Worm (Caenorhabditis elegans) whole organism, late embryonic: ENCODE results near the gene fipr-1.

Source experiments
- C08G9.2 ChIP-seq: sonication (generic microtip); optimal IDR thresholded peaks from 2 replicates; lab custom pipeline; 2016; ENCODE audit warnings: mild to moderate bottlenecking, missing genetic modification characterization, moderate library complexity, missing compliant biosample characterization
- F13H6.1 ChIP-seq: sonication (generic microtip); optimal IDR thresholded peaks from 2 replicates; lab custom pipeline; 2016; ENCODE audit warnings: missing genetic modification characterization, missing compliant biosample characterization
- K02D7.2 ChIP-seq: sonication (generic microtip); optimal IDR thresholded peaks from 2 replicates; lab custom pipeline; 2017; ENCODE audit warnings: mild to moderate bottlenecking, missing genetic modification characterization, missing compliant biosample characterization
- K09A11.1 ChIP-seq: sonication (generic microtip); optimal IDR thresholded peaks from 2 replicates; lab custom pipeline; 2017; ENCODE audit warnings: antibody characterized with exemption, mild to moderate bottlenecking, missing genetic modification characterization, missing compliant biosample characterization; ENCODE audit not compliant: insufficient read depth
- T23F11.4 ChIP-seq: fragments of 200-800 bp; sonication (Bioruptor generic); optimal IDR thresholded peaks from 2 replicates; lab custom pipeline; 2018; ENCODE audit warnings: mild to moderate bottlenecking, missing genetic modification characterization, missing compliant biosample characterization
- ama-1 ChIP-seq: fragments of 150-350 bp; optimal IDR thresholded peaks from 2 replicates; lab custom pipeline; 2014
- ceh-14 ChIP-seq: sonication (generic microtip); optimal IDR thresholded peaks from 2 replicates; lab custom pipeline; 2016; ENCODE audit warnings: missing genotype, missing genetic modification characterization, missing compliant biosample characterization
- ceh-18 ChIP-seq: sonication (generic microtip); optimal IDR thresholded peaks from 2 replicates; lab custom pipeline; 2016; ENCODE audit warnings: missing genetic modification characterization, missing compliant biosample characterization
- ceh-19 ChIP-seq: fragments of 200-800 bp; sonication (Bioruptor generic); optimal IDR thresholded peaks from 2 replicates; lab custom pipeline; 2018; ENCODE audit warnings: mild to moderate bottlenecking, missing genetic modification characterization, missing compliant biosample characterization
- ceh-2 ChIP-seq: sonication (generic microtip); optimal IDR thresholded peaks from 2 replicates; lab custom pipeline; 2016; ENCODE audit warnings: missing genotype, missing genetic modification characterization, missing compliant biosample characterization
- ceh-22 ChIP-seq: sonication (generic microtip); optimal IDR thresholded peaks from 2 replicates; lab custom pipeline; 2017; ENCODE audit warnings: missing biosample characterization, missing genetic modification characterization
- ceh-30 ChIP-seq: fragments of 150-350 bp; optimal IDR thresholded peaks from 2 replicates; lab custom pipeline; 2014; ENCODE audit warnings: missing biosample characterization, missing genetic modification characterization
- ceh-31 ChIP-seq: sonication (generic microtip); optimal IDR thresholded peaks from 2 replicates; lab custom pipeline; 2016; ENCODE audit warnings: missing genetic modification characterization, missing compliant biosample characterization
- ceh-34 ChIP-seq: sonication (generic microtip); optimal IDR thresholded peaks from 2 replicates; lab custom pipeline; 2016; ENCODE audit warnings: mild to moderate bottlenecking, missing genetic modification characterization, missing compliant biosample characterization
- ceh-45 ChIP-seq: fragments of 200-800 bp; sonication (Bioruptor generic); IDR thresholded peaks from 2 replicates; pipeline ENCODE4 v1.3.6; 2022; ENCODE audit warnings: missing genetic modification reagents, missing genetic modification characterization, missing compliant biosample characterization
- ceh-48 ChIP-seq: sonication (generic microtip); optimal IDR thresholded peaks from 2 replicates; lab custom pipeline; 2016; ENCODE audit warnings: missing genetic modification characterization, inconsistent platforms, missing compliant biosample characterization
- ceh-6 ChIP-seq: fragments of 200-800 bp; sonication (Bioruptor generic); optimal IDR thresholded peaks from 2 replicates; lab custom pipeline; 2018; ENCODE audit warnings: mild to moderate bottlenecking, missing genetic modification characterization, missing compliant biosample characterization
- che-1 ChIP-seq: sonication (generic microtip); optimal IDR thresholded peaks from 2 replicates; lab custom pipeline; 2016; ENCODE audit warnings: mild to moderate bottlenecking, missing genetic modification characterization, missing compliant biosample characterization
- dve-1 ChIP-seq: sonication (generic microtip); optimal IDR thresholded peaks from 2 replicates; lab custom pipeline; 2017; ENCODE audit warnings: antibody characterized with exemption, mild to moderate bottlenecking, missing genetic modification characterization, missing compliant biosample characterization
- elt-2 ChIP-seq: sonication (generic microtip); optimal IDR thresholded peaks from 2 replicates; lab custom pipeline; 2016; ENCODE audit warnings: missing genetic modification reagents, missing genetic modification characterization, missing compliant biosample characterization
- elt-4 ChIP-seq: sonication (generic microtip); optimal IDR thresholded peaks from 2 replicates; lab custom pipeline; 2016; ENCODE audit warnings: missing genetic modification characterization, missing compliant biosample characterization
- eyg-1 ChIP-seq: sonication (generic microtip); optimal IDR thresholded peaks from 2 replicates; lab custom pipeline; 2016; ENCODE audit warnings: missing genotype, missing genetic modification characterization, missing compliant biosample characterization
- fax-1 ChIP-seq: sonication (generic microtip); optimal IDR thresholded peaks from 2 replicates; lab custom pipeline; 2016; ENCODE audit warnings: missing genotype, missing genetic modification characterization, missing compliant biosample characterization
- gmeb-2 ChIP-seq: sonication (generic microtip); optimal IDR thresholded peaks from 2 replicates; lab custom pipeline; 2016; ENCODE audit warnings: missing genetic modification characterization, inconsistent platforms, missing compliant biosample characterization
- hlh-13 ChIP-seq: fragments of 200-800 bp; sonication (Bioruptor generic); optimal IDR thresholded peaks from 2 replicates; lab custom pipeline; 2018; ENCODE audit warnings: mild to moderate bottlenecking, missing genetic modification characterization, missing compliant biosample characterization
- hlh-15 ChIP-seq: sonication (generic microtip); optimal IDR thresholded peaks from 2 replicates; lab custom pipeline; 2016; ENCODE audit warnings: missing genetic modification characterization, missing compliant biosample characterization
- hlh-30 ChIP-seq: sonication (generic microtip); optimal IDR thresholded peaks from 2 replicates; lab custom pipeline; 2017; ENCODE audit warnings: antibody characterized with exemption, missing genetic modification characterization, missing compliant biosample characterization; ENCODE audit not compliant: insufficient read depth
- hlh-6 ChIP-seq: sonication (generic microtip); optimal IDR thresholded peaks from 2 replicates; lab custom pipeline; 2016; ENCODE audit warnings: missing genotype, missing genetic modification characterization, missing compliant biosample characterization
- lim-6 ChIP-seq: sonication (generic microtip); optimal IDR thresholded peaks from 2 replicates; lab custom pipeline; 2016; ENCODE audit warnings: missing genetic modification characterization, missing compliant biosample characterization
- madf-2 ChIP-seq: sonication (generic microtip); optimal IDR thresholded peaks from 2 replicates; lab custom pipeline; 2017; ENCODE audit warnings: missing genetic modification characterization, missing compliant biosample characterization
- mec-3 ChIP-seq: sonication (generic microtip); optimal IDR thresholded peaks from 2 replicates; lab custom pipeline; 2016; ENCODE audit warnings: borderline replicate concordance, missing genetic modification characterization, missing compliant biosample characterization
- nhr-232 ChIP-seq: sonication (generic microtip); optimal IDR thresholded peaks from 2 replicates; lab custom pipeline; 2016; ENCODE audit warnings: missing genetic modification characterization, missing compliant biosample characterization
- npax-4 ChIP-seq: sonication (generic microtip); optimal IDR thresholded peaks from 2 replicates; lab custom pipeline; 2016; ENCODE audit warnings: missing genetic modification characterization, missing compliant biosample characterization
- pag-3 ChIP-seq: sonication (generic microtip); optimal IDR thresholded peaks from 2 replicates; lab custom pipeline; 2016; ENCODE audit warnings: missing compliant biosample characterization, missing genetic modification characterization, borderline replicate concordance
- pha-2 ChIP-seq: sonication (generic microtip); optimal IDR thresholded peaks from 2 replicates; lab custom pipeline; 2017; ENCODE audit warnings: mild to moderate bottlenecking, missing genetic modification characterization, missing compliant biosample characterization
- pqm-1 ChIP-seq: sonication (generic microtip); optimal IDR thresholded peaks from 2 replicates; lab custom pipeline; 2016; ENCODE audit warnings: missing genetic modification characterization, missing compliant biosample characterization
- pros-1 ChIP-seq: fragments of 150-350 bp; optimal IDR thresholded peaks from 2 replicates; lab custom pipeline; 2014; ENCODE audit warnings: missing biosample characterization, missing genetic modification reagents, missing genetic modification characterization
- rnt-1 ChIP-seq: sonication (generic microtip); optimal IDR thresholded peaks from 2 replicates; lab custom pipeline; 2016; ENCODE audit warnings: missing genetic modification characterization, missing compliant biosample characterization
- sdc-2 ChIP-seq: sonication (generic microtip); optimal IDR thresholded peaks from 2 replicates; lab custom pipeline; 2016; ENCODE audit warnings: missing genotype, missing genetic modification characterization, missing compliant biosample characterization
- sox-2 ChIP-seq: fragments of 200-800 bp; sonication (Bioruptor generic); IDR thresholded peaks from 2 replicates; pipeline ENCODE4 v1.3.6; 2022; ENCODE audit warnings: missing genetic modification reagents, missing genetic modification characterization, missing compliant biosample characterization
- sox-4 ChIP-seq: sonication (generic microtip); optimal IDR thresholded peaks from 2 replicates; lab custom pipeline; 2017; ENCODE audit warnings: mild to moderate bottlenecking, missing genetic modification characterization, inconsistent platforms, missing compliant biosample characterization
- syd-9 ChIP-seq: sonication (generic microtip); optimal IDR thresholded peaks from 2 replicates; lab custom pipeline; 2016; ENCODE audit warnings: mild to moderate bottlenecking, missing genetic modification characterization, moderate library complexity, missing compliant biosample characterization
- tbx-2 ChIP-seq: sonication (generic microtip); optimal IDR thresholded peaks from 2 replicates; lab custom pipeline; 2016; ENCODE audit warnings: missing genetic modification characterization, missing compliant biosample characterization
- unc-42 ChIP-seq: sonication (generic microtip); optimal IDR thresholded peaks from 2 replicates; lab custom pipeline; 2016; ENCODE audit warnings: missing genotype, missing genetic modification characterization, missing compliant biosample characterization
- unc-55 ChIP-seq: sonication (generic microtip); optimal IDR thresholded peaks from 2 replicates; lab custom pipeline; 2017; ENCODE audit warnings: missing biosample characterization, missing genetic modification reagents, missing genetic modification characterization
- unc-86 ChIP-seq: sonication (generic microtip); optimal IDR thresholded peaks from 2 replicates; lab custom pipeline; 2016; ENCODE audit warnings: missing genetic modification characterization, missing compliant biosample characterization
- zip-5 ChIP-seq: sonication (generic microtip); optimal IDR thresholded peaks from 2 replicates; lab custom pipeline; 2016; ENCODE audit warnings: missing genetic modification characterization, missing compliant biosample characterization
- ztf-16 ChIP-seq: sonication (generic microtip); optimal IDR thresholded peaks from 2 replicates; lab custom pipeline; 2017; ENCODE audit warnings: missing genetic modification characterization, missing compliant biosample characterization

Gene fipr-1

DNA sequence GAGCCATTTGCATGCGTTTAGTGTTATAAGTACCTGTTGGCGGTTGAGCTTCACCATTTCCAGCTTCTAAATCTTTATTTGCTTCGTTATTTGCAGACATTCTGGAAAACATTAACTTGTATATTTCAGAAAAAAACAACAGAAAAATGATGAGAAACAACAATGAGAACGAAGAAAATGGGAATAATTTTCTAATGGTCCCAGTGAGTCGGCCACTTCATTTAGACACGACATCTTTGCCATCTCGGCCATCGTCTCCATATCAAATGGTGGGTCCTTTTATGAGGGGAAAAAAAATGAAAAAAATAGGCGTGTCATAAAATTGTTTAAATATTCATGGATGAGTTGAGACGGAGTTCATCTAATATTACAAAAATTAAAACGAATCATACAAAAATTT lies 15.7 kb downstream of the fipr-1 start, which contains the start of gene snb-2:
Gene snb-2 (minus strand): TSS at position 101 of the 400 bp plus-strand sequence.
- TF ChIP-seq nhr-232 (tag; lab: Kevin White, UChicago) (no peak), rnt-1 (no peak), mec-3 (tag; lab: Kevin White, UChicago) (no peak), pqm-1 (tag; lab: Kevin White, UChicago) (no peak), zip-5 (no peak), dve-1 (tag; lab: Kevin White, UChicago) (no peak), ceh-48 (tag; lab: Kevin White, UChicago) (no peak), ceh-34 (tag; lab: Kevin White, UChicago) (no peak), ceh-2 (tag; lab: Kevin White, UChicago) (no peak), ceh-31 (tag; lab: Kevin White, UChicago) (no peak), ceh-18 (no peak), F13H6.1 (tag; lab: Kevin White, UChicago) (no peak)

DNA sequence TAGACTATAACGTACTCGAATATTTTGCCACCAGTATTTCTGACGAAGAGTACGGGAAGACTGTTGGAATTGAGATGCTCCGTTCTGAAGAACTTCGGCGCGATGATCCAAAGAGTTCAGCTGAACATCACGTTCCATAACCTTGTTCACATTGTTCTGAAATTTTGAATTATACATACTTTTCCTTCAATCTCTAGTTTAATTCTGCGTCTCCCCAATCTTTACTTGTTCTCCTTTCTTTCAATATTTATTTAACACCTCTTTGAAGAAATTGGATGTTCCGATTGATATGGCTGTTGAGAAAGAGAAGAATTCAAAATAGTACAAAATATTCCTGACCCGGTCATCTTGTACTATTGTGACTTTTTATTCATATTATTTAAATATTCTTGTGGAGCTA lies 16.7 kb downstream of the fipr-1 start, which contains the start of gene F23H12.3:
Gene F23H12.3 (plus strand): TSS at position 301 of the 400 bp plus-strand sequence.
- TF ChIP-seq ceh-18, result no peak
- no peak for TF ChIP-seq K09A11.1 (tag; lab: Kevin White, UChicago)
- TF ChIP-seq unc-42 (tag; lab: Kevin White, UChicago), result no peak
- no peak for TF ChIP-seq ztf-16 (tag; lab: Kevin White, UChicago)
- TF ChIP-seq zip-5, result no peak
- no peak for TF ChIP-seq ceh-31 (tag; lab: Kevin White, UChicago)
- TF ChIP-seq ama-1 (lab: Kevin White, UChicago), result no peak
- TF ChIP-seq T23F11.4, result no peak

DNA sequence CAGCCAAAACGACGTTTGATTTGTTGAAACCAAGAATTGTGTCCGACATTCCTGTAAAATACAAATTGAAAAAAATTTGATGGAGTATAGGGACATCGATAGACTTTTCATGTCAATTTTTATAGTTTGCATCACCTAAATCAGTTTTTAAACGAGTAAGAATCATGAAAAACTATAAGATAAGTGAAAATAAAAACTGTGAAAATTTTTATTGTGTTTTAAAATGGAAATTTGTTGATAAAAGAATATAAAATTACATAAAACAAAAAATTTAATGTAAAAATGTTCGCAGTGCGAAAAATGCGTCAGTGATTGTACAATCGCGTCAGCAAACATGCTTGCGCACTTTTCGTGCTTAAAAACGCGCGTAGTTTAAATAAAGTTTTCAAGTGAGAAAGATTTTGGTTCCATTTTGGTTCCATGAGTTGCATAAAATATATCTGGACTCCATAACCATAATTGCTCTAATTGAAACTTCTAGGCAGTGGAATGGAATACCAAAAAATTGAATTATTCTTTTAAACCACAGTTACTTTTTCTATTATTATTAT lies 18.1 kb downstream of the fipr-1 start, which contains the start of gene tomm-20:
Gene tomm-20 (minus strand): TSS at position 51 of the 551 bp plus-strand sequence.
- peak; percentile 83 for TF ChIP-seq ceh-14
- peak; percentile 17 for TF ChIP-seq T23F11.4
- TF ChIP-seq madf-2 (tag; lab: Kevin White, UChicago), result peak; percentile 51
- peak; percentile 63 for TF ChIP-seq unc-42 (tag; lab: Kevin White, UChicago)
- TF ChIP-seq tbx-2 (tag; lab: Kevin White, UChicago), result peak; percentile 80
- peak; percentile 84 for TF ChIP-seq elt-2 (tag; lab: Kevin White, UChicago)
- no peak for TF ChIP-seq lim-6
- no peak for TF ChIP-seq K02D7.2 (tag; lab: Kevin White, UChicago)
- TF ChIP-seq ceh-22 (tag; lab: Kevin White, UChicago), result no peak
- peak; percentile 57 for TF ChIP-seq fax-1 (tag; lab: Kevin White, UChicago)
- TF ChIP-seq gmeb-2 (tag; lab: Kevin White, UChicago), result peak; percentile 31
- peak; percentile 25 for TF ChIP-seq hlh-30
- no peak for TF ChIP-seq hlh-15 (tag; lab: Kevin White, UChicago)
- peak; percentile 41 for TF ChIP-seq ceh-18
- TF ChIP-seq syd-9 (tag; lab: Kevin White, UChicago), result no peak
- TF ChIP-seq zip-5, result peak; percentile 16
- TF ChIP-seq unc-86 (tag; lab: Kevin White, UChicago), result peak; percentile 71
- no peak for TF ChIP-seq hlh-6 (tag; lab: Kevin White, UChicago)
- peak; percentile 77 for TF ChIP-seq ceh-34 (tag; lab: Kevin White, UChicago)
- TF ChIP-seq sdc-2, result no peak
- TF ChIP-seq pag-3 (tag; lab: Kevin White, UChicago), result no peak
- TF ChIP-seq C08G9.2 (tag; lab: Kevin White, UChicago), result peak; percentile 38
- no peak for TF ChIP-seq elt-4 (tag; lab: Kevin White, UChicago)
- TF ChIP-seq npax-4 (tag; lab: Kevin White, UChicago), result no peak
- TF ChIP-seq unc-55, result peak; percentile 3
- peak; percentile 29 for TF ChIP-seq hlh-13 (GFP tag; lab: Kevin White, UChicago)
- no peak for TF ChIP-seq pqm-1 (tag; lab: Kevin White, UChicago)
- no peak for TF ChIP-seq sox-2 (GFP tag; lab: Robert Waterston, UW)
- TF ChIP-seq eyg-1, result no peak
- peak; percentile 33 for TF ChIP-seq pha-2 (tag; lab: Kevin White, UChicago)
- no peak for TF ChIP-seq che-1 (tag; lab: Kevin White, UChicago)
- peak; percentile 58 for TF ChIP-seq ceh-19 (GFP tag; lab: Kevin White, UChicago)
- no peak for TF ChIP-seq ceh-30 (tag; lab: Kevin White, UChicago)
- TF ChIP-seq ceh-6, result peak; percentile 28
- peak; percentile 18 for TF ChIP-seq sox-4 (tag; lab: Kevin White, UChicago)
- TF ChIP-seq pros-1, result no peak
- TF ChIP-seq ceh-45, result no peak
